Fruit fly (Drosophila melanogaster) Kc167 (cell line): ENCODE data around the gene lab.

Source experiments
- insv ChIP-seq: fragments of >200 bp; optimal IDR thresholded peaks from 3 replicates; lab custom pipeline; 2018; ENCODE audit warnings: missing external identifiers
- ttk ChIP-seq: sonication (Bioruptor generic); optimal IDR thresholded peaks from 2 replicates; lab custom pipeline; 2017; ENCODE audit warnings: missing external identifiers

dm6 chr3R:6627800-6628199 is 50.6 kb downstream of the lab start, which contains the start of gene sowi:
- no peak for TF ChIP-seq ttk (lab: Kevin White, UChicago)
- no peak for TF ChIP-seq insv (lab: Kevin White, UChicago)
